Fruit fly (Drosophila melanogaster) whole organism, embryonic: ENCODE data around the gene CG5235.

Experiments
- ATbp ChIP-seq: fragments of 200-800 bp; sonication (Bioruptor generic); optimal IDR thresholded peaks from 2 replicates; lab custom pipeline; 2017; ENCODE audit warnings: missing biosample characterization, mild to moderate bottlenecking, missing genetic modification characterization, missing genetic modification reagents
- Atf-2 ChIP-seq: fragments of 200-800 bp; sonication (Bioruptor generic); optimal IDR thresholded peaks from 2 replicates; lab custom pipeline; 2016; ENCODE audit warnings: missing biosample characterization, missing genetic modification characterization
- Atf6 ChIP-seq: fragments of 200-800 bp; sonication (Bioruptor generic); IDR thresholded peaks from 2 replicates; pipeline ENCODE4 v1.3.6; 2022; ENCODE audit warnings: missing biosample characterization, missing genetic modification characterization
- Blimp-1 ChIP-seq: fragments of 200-800 bp; sonication (Bioruptor generic); optimal IDR thresholded peaks from 3 replicates; lab custom pipeline; 2018; ENCODE audit warnings: missing biosample characterization, missing genetic modification characterization, mild to moderate bottlenecking, moderate library complexity, missing genetic modification reagents
- CG10147 ChIP-seq: fragments of 200-800 bp; sonication (Bioruptor generic); optimal IDR thresholded peaks from 2 replicates; lab custom pipeline; 2019; ENCODE audit warnings: missing biosample characterization, mild to moderate bottlenecking, missing genetic modification characterization, moderate library complexity
- CG10209 ChIP-seq: fragments of 200-800 bp; sonication (Bioruptor generic); optimal IDR thresholded peaks from 3 replicates; lab custom pipeline; 2017; ENCODE audit warnings: missing biosample characterization, mild to moderate bottlenecking, missing genetic modification characterization, missing genetic modification reagents
- CG1024 ChIP-seq: fragments of 200-800 bp; sonication (Bioruptor generic); IDR thresholded peaks from 2 replicates; pipeline ENCODE4 v1.3.6; 2022; ENCODE audit warnings: missing biosample characterization, missing genetic modification characterization
- CG10366 ChIP-seq: fragments of 200-800 bp; sonication (Bioruptor generic); IDR thresholded peaks from 2 replicates; pipeline ENCODE4 v1.3.6; 2022; ENCODE audit warnings: missing biosample characterization, missing genetic modification characterization
- CG10959 ChIP-seq: fragments of 200-800 bp; sonication (Bioruptor generic); IDR thresholded peaks from 2 replicates; pipeline ENCODE4 v1.3.6; 2022; ENCODE audit warnings: missing biosample characterization, missing genetic modification characterization
- CG11456 ChIP-seq: fragments of 200-800 bp; sonication (Bioruptor generic); IDR thresholded peaks from 3 replicates; pipeline ENCODE4 v1.3.6; 2022; ENCODE audit warnings: missing biosample characterization, missing genetic modification characterization
- CG11504 ChIP-seq: fragments of 200-800 bp; sonication (Bioruptor generic); optimal IDR thresholded peaks from 3 replicates; lab custom pipeline; 2019; ENCODE audit warnings: missing biosample characterization, mild to moderate bottlenecking, missing genetic modification characterization, moderate library complexity
- CG12071 ChIP-seq: fragments of 200-800 bp; sonication (Bioruptor generic); optimal IDR thresholded peaks from 3 replicates; lab custom pipeline; 2018; ENCODE audit warnings: missing biosample characterization, mild to moderate bottlenecking, missing genetic modification characterization
- CG12391 ChIP-seq: fragments of 200-800 bp; sonication (Bioruptor generic); optimal IDR thresholded peaks from 3 replicates; lab custom pipeline; 2018; ENCODE audit warnings: missing biosample characterization, mild to moderate bottlenecking, missing genetic modification characterization, moderate library complexity
- CG12769 ChIP-seq: fragments of 200-800 bp; sonication (Bioruptor generic); optimal IDR thresholded peaks from 2 replicates; lab custom pipeline; 2019; ENCODE audit warnings: missing biosample characterization, mild to moderate bottlenecking, missing genetic modification characterization, moderate library complexity
- CG13123 ChIP-seq: fragments of 200-800 bp; sonication (Bioruptor generic); optimal IDR thresholded peaks from 2 replicates; lab custom pipeline; 2016; ENCODE audit warnings: missing biosample characterization, missing genetic modification characterization
- CG17568 ChIP-seq: fragments of 200-800 bp; sonication (Bioruptor generic); optimal IDR thresholded peaks from 2 replicates; lab custom pipeline; 2018; ENCODE audit warnings: missing biosample characterization, mild to moderate bottlenecking, missing genetic modification characterization, moderate library complexity
- CG1792 ChIP-seq: fragments of 200-800 bp; sonication (Bioruptor generic); optimal IDR thresholded peaks from 2 replicates; lab custom pipeline; 2016; ENCODE audit warnings: missing biosample characterization, missing genetic modification characterization
- CG18262 ChIP-seq: fragments of 200-800 bp; optimal IDR thresholded peaks from 3 replicates; lab custom pipeline; 2019; ENCODE audit warnings: missing biosample characterization, mild to moderate bottlenecking, missing genetic modification characterization, moderate library complexity
- CG2120 ChIP-seq: fragments of 200-800 bp; sonication (Bioruptor generic); optimal IDR thresholded peaks from 3 replicates; lab custom pipeline; 2016; ENCODE audit warnings: missing biosample characterization, missing genetic modification characterization
- CG2202 ChIP-seq: fragments of 200-800 bp; sonication (Bioruptor generic); optimal IDR thresholded peaks from 2 replicates; lab custom pipeline; 2018; ENCODE audit warnings: missing biosample characterization, mild to moderate bottlenecking, missing genetic modification characterization
- CG3065 ChIP-seq: fragments of 200-800 bp; sonication (Bioruptor generic); optimal IDR thresholded peaks from 2 replicates; lab custom pipeline; 2016; ENCODE audit warnings: missing biosample characterization, missing genetic modification characterization
- CG3726 ChIP-seq: fragments of 200-800 bp; sonication (Bioruptor generic); IDR thresholded peaks from 3 replicates; pipeline ENCODE4, ENCODE4 v1.3.6; 2022; ENCODE audit warnings: missing biosample characterization, missing genetic modification characterization
- CG6791 ChIP-seq: fragments of 200-800 bp; sonication (Bioruptor generic); IDR thresholded peaks from 3 replicates; pipeline ENCODE4 v1.3.6; 2022; ENCODE audit warnings: missing biosample characterization, missing genetic modification characterization; ENCODE audit not compliant: partially characterized antibody
- CG7786 ChIP-seq: fragments of 200-800 bp; sonication (Bioruptor generic); optimal IDR thresholded peaks from 2 replicates; lab custom pipeline; 2016; ENCODE audit warnings: missing biosample characterization, missing genetic modification characterization
- CG7987 ChIP-seq: fragments of 200-800 bp; sonication (Bioruptor generic); optimal IDR thresholded peaks from 2 replicates; lab custom pipeline; 2018; ENCODE audit warnings: missing biosample characterization, mild to moderate bottlenecking, missing genetic modification characterization, moderate library complexity
- CG8478 ChIP-seq: fragments of >200 bp; optimal IDR thresholded peaks from 2 replicates; lab custom pipeline; 2018
- Dfd ChIP-seq, 2 experiments: fragments of >200 bp; optimal IDR thresholded peaks; 2 replicates each; lab custom pipeline; 2017; ENCODE audit warnings: missing biosample characterization in 2 of 2, missing genetic modification characterization in 2 of 2
- Hmr ChIP-seq: fragments of 200-800 bp; sonication (Bioruptor generic); optimal IDR thresholded peaks from 3 replicates; lab custom pipeline; 2017; ENCODE audit warnings: mild to moderate bottlenecking, missing biosample characterization, missing genetic modification reagents, missing genetic modification characterization
- MBD-R2 ChIP-seq: fragments of 200-800 bp; sonication (Bioruptor generic); IDR thresholded peaks from 2 replicates; pipeline ENCODE4 v1.3.6; 2022; ENCODE audit warnings: missing biosample characterization, missing genetic modification characterization
- Meics ChIP-seq: fragments of 200-800 bp; sonication (Bioruptor generic); optimal IDR thresholded peaks from 2 replicates; lab custom pipeline; 2017; ENCODE audit warnings: missing biosample characterization, mild to moderate bottlenecking, missing genetic modification characterization
- Nf-YA ChIP-seq: fragments of 200-800 bp; sonication (Bioruptor generic); IDR thresholded peaks from 2 replicates; pipeline ENCODE4 v1.3.6; 2022; ENCODE audit warnings: missing biosample characterization, missing genetic modification characterization
- NfI ChIP-seq: fragments of 200-800 bp; sonication (Bioruptor generic); optimal IDR thresholded peaks from 3 replicates; lab custom pipeline; 2018; ENCODE audit warnings: missing biosample characterization, mild to moderate bottlenecking, missing genetic modification characterization, moderate library complexity
- Ssrp ChIP-seq: fragments of 200-800 bp; sonication (Bioruptor generic); optimal IDR thresholded peaks from 2 replicates; lab custom pipeline; 2018; ENCODE audit warnings: missing biosample characterization, mild to moderate bottlenecking, missing genetic modification characterization, moderate library complexity
- Stat92E ChIP-seq, 3 experiments: fragments of >200 bp in 2 of 3; fragments of 200-800 bp in 1 of 3; sonication (Bioruptor generic) in 1 of 3; optimal IDR thresholded peaks; 2 replicates each; lab custom pipeline; 2017 to 2019; ENCODE audit warnings: missing biosample characterization in 3 of 3, missing genetic modification characterization in 3 of 3, mild to moderate bottlenecking in 1 of 3, moderate library complexity in 1 of 3
- Tbp ChIP-seq: fragments of >200 bp; optimal IDR thresholded peaks from 2 replicates; lab custom pipeline; 2018; ENCODE audit warnings: missing biosample characterization, missing genetic modification characterization
- ara ChIP-seq: fragments of 200-800 bp; sonication (Bioruptor generic); IDR thresholded peaks from 2 replicates; pipeline ENCODE4 v1.3.6; 2022; ENCODE audit warnings: missing biosample characterization, missing genetic modification characterization
- croc ChIP-seq: fragments of 200-800 bp; sonication (Bioruptor generic); conservative IDR thresholded peaks from 3 replicates; pipeline ENCODE4 v1.3.6; 2022; ENCODE audit warnings: missing biosample characterization, missing genetic modification characterization
- gro ChIP-seq: fragments of 200-800 bp; sonication (Bioruptor generic); optimal IDR thresholded peaks from 2 replicates; lab custom pipeline; 2016; ENCODE audit warnings: missing biosample characterization, missing genetic modification characterization
- her ChIP-seq: fragments of 200-800 bp; sonication (Bioruptor generic); optimal IDR thresholded peaks from 2 replicates; lab custom pipeline; 2016; ENCODE audit warnings: missing biosample characterization, missing genetic modification characterization
- lab ChIP-seq: fragments of 200-800 bp; sonication (Bioruptor generic); optimal IDR thresholded peaks from 3 replicates; lab custom pipeline; 2017; ENCODE audit warnings: missing biosample characterization, missing genetic modification characterization, mild to moderate bottlenecking, moderate library complexity, missing genetic modification reagents
- odd ChIP-seq: fragments of 200-800 bp; sonication (Bioruptor generic); optimal IDR thresholded peaks from 2 replicates; lab custom pipeline; 2017; ENCODE audit warnings: missing biosample characterization, mild to moderate bottlenecking, missing genetic modification characterization
- p53 ChIP-seq: fragments of 200-800 bp; sonication (Bioruptor generic); optimal IDR thresholded peaks from 2 replicates; lab custom pipeline; 2016; ENCODE audit warnings: missing biosample characterization, missing genetic modification characterization
- pan ChIP-seq, 4 experiments: fragments of >200 bp in 3 of 4; fragments of 200-800 bp in 1 of 4; sonication (Bioruptor generic) in 1 of 4; optimal IDR thresholded peaks in 3 of 4; IDR thresholded peaks in 1 of 4; 2 replicates each; pipeline versions ENCODE4 v1.3.6 to Lab custom; 2017 to 2022; ENCODE audit warnings: missing biosample characterization in 2 of 4, missing genetic modification characterization in 2 of 4, mixed read lengths in 1 of 4
- sc ChIP-seq, 3 experiments: fragments of >200 bp in 2 of 3; fragments of 200-800 bp in 1 of 3; sonication (Bioruptor generic) in 1 of 3; optimal IDR thresholded peaks; 2 replicates in 2 of 3; 3 replicates in 1 of 3; lab custom pipeline; 2017; ENCODE audit warnings: mild to moderate bottlenecking in 1 of 3, missing biosample characterization in 1 of 3, missing genetic modification characterization in 1 of 3, missing genetic modification reagents in 1 of 3
- tap ChIP-seq: fragments of 200-800 bp; optimal IDR thresholded peaks from 3 replicates; lab custom pipeline; 2019; ENCODE audit warnings: missing biosample characterization, mild to moderate bottlenecking, missing genetic modification characterization, moderate library complexity
- tll ChIP-seq, 2 experiments: fragments of 200-800 bp in 1 of 2; fragments of >200 bp in 1 of 2; sonication (Bioruptor generic) in 1 of 2; optimal IDR thresholded peaks; 2 replicates each; lab custom pipeline; 2017 to 2019; ENCODE audit warnings: missing biosample characterization in 2 of 2, missing genetic modification characterization in 2 of 2, mild to moderate bottlenecking in 1 of 2, moderate library complexity in 1 of 2
- ttk ChIP-seq: fragments of 200-800 bp; sonication (Bioruptor generic); IDR thresholded peaks from 2 replicates; pipeline ENCODE4 v2.1.2; 2022; ENCODE audit warnings: missing biosample characterization, missing genetic modification characterization
- unpg ChIP-seq: fragments of 200-800 bp; sonication (Bioruptor generic); optimal IDR thresholded peaks from 3 replicates; lab custom pipeline; 2018; ENCODE audit warnings: missing biosample characterization, mild to moderate bottlenecking, missing genetic modification characterization, moderate library complexity
- zen ChIP-seq: fragments of 200-800 bp; sonication (Bioruptor generic); optimal IDR thresholded peaks from 3 replicates; lab custom pipeline; 2018; ENCODE audit warnings: missing biosample characterization, mild to moderate bottlenecking, missing genetic modification characterization, moderate library complexity

The CG5235 gene

DNA sequence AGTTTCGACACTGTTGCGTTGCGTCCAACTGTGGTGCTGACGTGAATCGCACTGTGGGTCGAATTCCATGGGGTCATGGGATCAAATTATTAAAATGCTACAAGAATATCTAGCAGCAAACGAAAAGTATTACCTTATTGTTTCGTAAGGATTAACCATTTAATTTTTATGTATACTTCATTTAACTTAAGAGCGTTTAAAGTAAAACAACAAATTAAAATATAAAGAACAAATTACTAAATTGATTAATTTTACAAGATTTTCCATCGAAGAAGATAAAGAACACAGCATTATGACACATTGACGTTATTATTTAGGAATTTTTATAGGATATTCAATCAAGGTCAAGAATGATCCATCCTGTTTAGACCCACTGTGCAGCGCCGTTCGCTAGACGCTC is 36.1 kb downstream of the CG5235 start (continued):
- 0 out of 2 replicates have a peak, but pooled peaks have one; percentile 5 for TF ChIP-seq ttk (GFP tag; lab: Robert Waterston, UW)
- TF ChIP-seq Nf-YA (GFP tag; lab: Robert Waterston, UW): no peak
- no peak for TF ChIP-seq Atf-2
- 0 out of 2 replicates have a peak, but pooled peaks have one; percentile 21 for TF ChIP-seq CG1024 (GFP tag; lab: Robert Waterston, UW)
- no peak for TF ChIP-seq CG12769 (tag; lab: Kevin White, UChicago)
- peak; percentile 32 for TF ChIP-seq Meics (GFP tag; lab: Kevin White, UChicago)
- TF ChIP-seq CG2202: no peak
- TF ChIP-seq Atf6 (GFP tag; lab: Robert Waterston, UW): peak; percentile 11; the same call in 1 of the 2 replicates
- no peak for TF ChIP-seq MBD-R2
- TF ChIP-seq CG17568: no peak
- TF ChIP-seq CG11456 (GFP tag; lab: Robert Waterston, UW): no peak
- peak; percentile 35 for TF ChIP-seq ATbp (GFP tag; lab: Kevin White, UChicago)
- TF ChIP-seq CG2120: peak; percentile 10
- TF ChIP-seq Hmr (GFP tag; lab: Kevin White, UChicago): peak; percentile 48
- TF ChIP-seq Stat92E (GFP tag; optimal IDR thresholded peaks at IDR 0.05; lab: Kevin White, UChicago): no peak
- no peak for TF ChIP-seq gro (GFP tag; lab: Kevin White, UChicago)
- TF ChIP-seq sc (optimal IDR thresholded peaks at IDR 0.05; lab: Kevin White, UChicago): no peak
- TF ChIP-seq sc (GFP tag; optimal IDR thresholded peaks at IDR 0.05; lab: Kevin White, UChicago): peak; percentile 13
- no peak for TF ChIP-seq CG3065 (GFP tag; lab: Kevin White, UChicago)
- no peak for TF ChIP-seq croc (GFP tag; lab: Robert Waterston, UW)
- no peak for TF ChIP-seq tap (tag; lab: Kevin White, UChicago)
- no peak for TF ChIP-seq Tbp
- peak; percentile 58 for TF ChIP-seq Blimp-1 (GFP tag; lab: Kevin White, UChicago)
- peak; percentile 51 for TF ChIP-seq CG12391 (tag; lab: Kevin White, UChicago)
- TF ChIP-seq CG11504: peak; percentile 76
- no peak for TF ChIP-seq Dfd (GFP tag; optimal IDR thresholded peaks at IDR 0.05; lab: Kevin White, UChicago)
- TF ChIP-seq tll (GFP tag; optimal IDR thresholded peaks at IDR 0.05; lab: Kevin White, UChicago): no peak
- TF ChIP-seq CG3726 (GFP tag; lab: Robert Waterston, UW): no peak
- no peak for TF ChIP-seq CG10959 (GFP tag; lab: Robert Waterston, UW)
- no peak for TF ChIP-seq CG1792 (GFP tag; lab: Kevin White, UChicago)
- TF ChIP-seq CG7786 (GFP tag; lab: Kevin White, UChicago): no peak
- TF ChIP-seq NfI (GFP tag; lab: Kevin White, UChicago): peak; percentile 19
- peak; percentile 38 for TF ChIP-seq CG10147
- TF ChIP-seq zen (tag; lab: Kevin White, UChicago): no peak
- peak; percentile 17; the same call in 1 of the 2 replicates for TF ChIP-seq CG10366 (GFP tag; lab: Robert Waterston, UW)
- TF ChIP-seq her (GFP tag; lab: Kevin White, UChicago): no peak
- TF ChIP-seq CG6791 (GFP tag; lab: Robert Waterston, UW): no peak
- TF ChIP-seq p53 (GFP tag; lab: Kevin White, UChicago): no peak
- 0 out of 2 replicates have a peak, but pooled peaks have one; percentile 20 for TF ChIP-seq ara (GFP tag; lab: Robert Waterston, UW)
- TF ChIP-seq pan (optimal IDR thresholded peaks at IDR 0.05; lab: Kevin White, UChicago): no peak
- TF ChIP-seq pan (GFP tag; optimal IDR thresholded peaks at IDR 0.05 in 1 of 2, IDR thresholded peaks at IDR 0.05 in 1 of 2): peak in 1 of 2 experiments; percentile 71
- peak; percentile 45 for TF ChIP-seq lab (GFP tag; lab: Kevin White, UChicago)
- TF ChIP-seq CG8478 (lab: Kevin White, UChicago): no peak
- no peak for TF ChIP-seq CG7987 (GFP tag; lab: Kevin White, UChicago)
- peak; percentile 67 for TF ChIP-seq CG18262 (tag; lab: Kevin White, UChicago)
- peak; percentile 62 for TF ChIP-seq Ssrp (tag; lab: Kevin White, UChicago)
- TF ChIP-seq odd (GFP tag; lab: Kevin White, UChicago): peak; percentile 10
- TF ChIP-seq unpg (GFP tag; lab: Kevin White, UChicago): peak; percentile 50
- TF ChIP-seq CG13123: no peak
- no peak for TF ChIP-seq CG12071 (GFP tag; lab: Kevin White, UChicago)
- TF ChIP-seq CG10209 (GFP tag; lab: Kevin White, UChicago): peak; percentile 13
